Worm (Caenorhabditis elegans): ENCODE results near the gene ZK1290.13.
A peak's percentile ranks its signal among the peaks of the same experiment; 100 is the strongest.

The ZK1290.13 gene

ce11 chrII:7534369-7534768 is 437 bp upstream of the ZK1290.13 start, which contains the start of gene wrt-10:
wrt-10 (minus strand) TSS chrII:7534563.
- TF ChIP-seq hmg-1.1 (GFP tag; IDR thresholded peaks at IDR 0.05) (no peak), ztf-11 (tag; optimal IDR thresholded peaks at IDR 0.05) (no peak), lin-1 (GFP tag; IDR thresholded peaks at IDR 0.05) (no peak), nhr-102 (tag; optimal IDR thresholded peaks at IDR 0.05) (no peak), ama-1 (optimal IDR thresholded peaks at IDR 0.05) (no peak), madf-9 (GFP tag; conservative IDR thresholded peaks at IDR 0.05) (no peak), T20F7.1 (GFP tag; optimal IDR thresholded peaks at IDR 0.05) (no peak), nhr-111 (GFP tag; optimal IDR thresholded peaks at IDR 0.05) (no peak), arid-1 (GFP tag; conservative IDR thresholded peaks at IDR 0.05) (no peak)

- TF ChIP-seq hlh-11 (tag; optimal IDR thresholded peaks at IDR 0.05) (peak; percentile 36), D1046.2 (GFP tag; IDR thresholded peaks at IDR 0.05) (no peak), F37D6.2 (tag; optimal IDR thresholded peaks at IDR 0.05) (no peak), daf-16 (GFP tag; optimal IDR thresholded peaks at IDR 0.05) (no peak), daf-16 (tag; optimal IDR thresholded peaks at IDR 0.05) (no peak), mdl-1 (tag; optimal IDR thresholded peaks at IDR 0.05) (no peak), T20F7.1 (GFP tag; optimal IDR thresholded peaks at IDR 0.05) (peak; percentile 42), nhr-237 (tag; optimal IDR thresholded peaks at IDR 0.05) (no peak), mep-1 (tag; optimal IDR thresholded peaks at IDR 0.05) (peak; percentile 43), ceh-62 (tag; optimal IDR thresholded peaks at IDR 0.05) (no peak), mxl-2 (GFP tag; conservative IDR thresholded peaks at IDR 0.05) (no peak), dpl-1 (GFP tag; optimal IDR thresholded peaks at IDR 0.05) (peak; percentile 78), nhr-102 (tag; optimal IDR thresholded peaks at IDR 0.05) (no peak), fkh-10 (GFP tag; optimal IDR thresholded peaks at IDR 0.05) (no peak), dve-1 (tag; optimal IDR thresholded peaks at IDR 0.05; ENCODE audit: insufficient read depth) (peak; percentile 32), mes-2 (tag; optimal IDR thresholded peaks at IDR 0.05; ENCODE audit: poor library complexity, severe bottlenecking) (peak; percentile 93), ZK546.5 (tag; optimal IDR thresholded peaks at IDR 0.05) (no peak), madf-5 (GFP tag; IDR thresholded peaks at IDR 0.05) (no peak), nhr-42 (GFP tag; IDR thresholded peaks at IDR 0.05) (no peak), nhr-10 (tag; optimal IDR thresholded peaks at IDR 0.05) (no peak), dmd-8 (GFP tag; IDR thresholded peaks at IDR 0.05) (no peak), attf-4 (tag; optimal IDR thresholded peaks at IDR 0.05) (no peak), lir-3 (tag; optimal IDR thresholded peaks at IDR 0.05) (no peak), daf-8 (GFP tag; IDR thresholded peaks at IDR 0.05) (no peak), unc-39 (tag; optimal IDR thresholded peaks at IDR 0.05) (no peak), Y75B8A.6 (GFP tag; IDR thresholded peaks at IDR 0.05) (no peak), daf-12 (tag; optimal IDR thresholded peaks at IDR 0.05) (no peak), Y48G9A.11 (GFP tag; IDR thresholded peaks at IDR 0.05) (no peak), set-16 (GFP tag; IDR thresholded peaks at IDR 0.05) (no peak), aly-2 (tag; optimal IDR thresholded peaks at IDR 0.05) (no peak), dmd-6 (GFP tag; IDR thresholded peaks at IDR 0.05) (no peak), aha-1 (tag) (no peak), dmd-9 (GFP tag; IDR thresholded peaks at IDR 0.05) (no peak), ZK337.2 (GFP tag; IDR thresholded peaks at IDR 0.05) (no peak), sdz-12 (GFP tag; optimal IDR thresholded peaks at IDR 0.05) (no peak), pqm-1 (tag; optimal IDR thresholded peaks at IDR 0.05) (no peak), daf-19 (GFP tag; conservative IDR thresholded peaks at IDR 0.05) (no peak), snpc-4 (tag; optimal IDR thresholded peaks at IDR 0.05) (no peak), lin-39 (tag; optimal IDR thresholded peaks at IDR 0.05) (no peak), hlh-30 (tag; optimal IDR thresholded peaks at IDR 0.05; ENCODE audit: insufficient read depth) (no peak), F26F4.8 (GFP tag; conservative IDR thresholded peaks at IDR 0.05) (no peak), zfp-3 (GFP tag; conservative IDR thresholded peaks at IDR 0.05) (no peak), rbr-2 (tag; optimal IDR thresholded peaks at IDR 0.05) (peak; percentile 8), lim-7 (GFP tag; IDR thresholded peaks at IDR 0.05) (no peak)
Observed at ce11 chrII:7537603-7538230, 2.9 kb downstream of the ZK1290.13 start, which contains the start of gene nfi-1. nfi-1 (plus strand) TSS chrII:7538180.

Measured in whole organism, L4 larva.